Fruit fly (Drosophila melanogaster) Kc167 (cell line): ENCODE results near the gene EMC2A.

ENCODE experiments used
- Myc ChIP-seq: fragments of >200 bp; optimal IDR thresholded peaks from 2 replicates; lab custom pipeline; 2017; ENCODE audit warnings: missing external identifiers
- Sin3A ChIP-seq: fragments of >200 bp; optimal IDR thresholded peaks from 2 replicates; lab custom pipeline; 2018; ENCODE audit warnings: missing external identifiers
- h ChIP-seq: fragments of >200 bp; optimal IDR thresholded peaks from 3 replicates; lab custom pipeline; 2018; ENCODE audit warnings: missing external identifiers
- psq ChIP-seq: fragments of >200 bp; optimal IDR thresholded peaks from 2 replicates; lab custom pipeline; 2017; ENCODE audit warnings: missing external identifiers
- ttk ChIP-seq: sonication (Bioruptor generic); optimal IDR thresholded peaks from 2 replicates; lab custom pipeline; 2017; ENCODE audit warnings: missing external identifiers

DNA sequence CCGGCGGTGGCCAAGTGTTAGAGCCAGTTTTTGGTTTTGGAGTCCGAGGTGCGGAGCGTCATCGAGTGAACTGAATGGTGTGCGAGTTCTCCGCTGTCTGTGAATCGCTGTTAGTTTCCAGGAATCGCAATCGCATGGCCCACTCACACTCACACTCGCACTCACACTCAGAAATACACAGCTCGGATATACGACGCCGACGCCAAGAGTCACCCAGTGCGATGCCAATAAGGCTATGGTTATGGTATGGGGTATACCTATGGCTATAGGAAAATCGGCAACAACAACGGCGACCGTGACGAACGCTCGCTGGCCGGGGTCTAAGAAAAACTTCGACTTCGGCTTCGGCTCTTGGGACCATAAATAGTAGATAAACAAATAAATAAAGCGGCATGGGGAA is 23.7 kb downstream of the EMC2A start, which contains the start of gene Abd-B:
- no peak for TF ChIP-seq psq (lab: Kevin White, UChicago)
- TF ChIP-seq Myc = no peak
- no peak for TF ChIP-seq Sin3A
- TF ChIP-seq ttk (lab: Kevin White, UChicago) = no peak
- TF ChIP-seq h = no peak
